4 worm cellular contexts compared by ENCODE assay signal in the genomic region with DNA sequence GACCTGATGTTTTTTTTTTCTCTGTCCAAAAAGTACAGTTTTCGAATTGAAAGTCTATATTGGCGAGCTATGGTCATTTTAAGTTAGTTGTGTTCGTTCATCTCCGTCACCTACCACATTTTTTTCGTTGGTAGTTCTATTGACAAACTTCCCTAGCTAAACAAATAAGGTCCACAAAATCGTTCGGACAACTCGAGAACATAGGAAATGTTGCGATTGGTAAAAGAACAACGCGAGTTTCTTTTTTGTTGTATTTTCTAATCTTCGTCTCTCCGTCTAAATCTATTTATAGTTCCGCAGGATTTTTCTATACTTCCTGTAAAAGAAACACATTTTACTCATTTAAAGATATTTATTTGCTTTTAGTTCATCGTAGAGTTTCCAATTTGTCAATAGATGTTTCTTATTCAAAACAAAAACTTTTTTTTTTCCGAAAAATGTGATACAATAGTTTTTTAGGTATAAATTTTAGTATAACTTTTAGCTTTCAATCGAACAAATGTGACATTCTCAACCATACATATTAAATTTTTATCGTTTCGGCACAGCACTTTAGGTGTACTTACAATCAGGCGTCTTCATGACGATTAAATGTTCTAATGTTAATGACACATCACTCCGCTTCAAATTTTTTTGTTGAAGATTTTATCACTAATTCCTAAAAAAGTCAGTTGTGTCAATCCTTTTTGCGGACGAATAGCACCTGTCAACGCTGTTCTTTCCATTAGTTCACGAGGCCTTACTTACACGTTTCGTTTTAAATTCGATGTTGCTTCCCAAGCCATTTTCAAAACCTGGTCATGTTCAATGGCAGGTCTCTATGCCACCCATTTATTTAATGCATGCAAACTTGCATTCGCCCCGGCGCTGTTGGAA.
A peak's percentile ranks its signal among the peaks of the same experiment; 100 is the strongest.
TF ChIP-seq lines count a peak whose summit lies in the region.

No protein-coding gene starts in this region.

TF ChIP-seq in whole organism, L2 larva, 48 proteins besides CTCF, POLR2A, EP300 and RAD21:
- TF ChIP-seq R02D3.7 (tag; optimal IDR thresholded peaks at IDR 0.05; lab: Kevin White, UChicago) (no peak), fos-1 (tag; optimal IDR thresholded peaks at IDR 0.05; lab: Kevin White, UChicago) (peak; percentile 14), nhr-77 (tag; optimal IDR thresholded peaks at IDR 0.05; lab: Kevin White, UChicago) (no peak), F13H6.1 (tag; optimal IDR thresholded peaks at IDR 0.05; lab: Kevin White, UChicago) (peak; percentile 44), snpc-4 (tag; optimal IDR thresholded peaks at IDR 0.05; lab: Kevin White, UChicago) (no peak), sma-9 (GFP tag; optimal IDR thresholded peaks at IDR 0.05; lab: Kevin White, UChicago) (peak; percentile 8), sma-9 (tag; optimal IDR thresholded peaks at IDR 0.05; lab: Kevin White, UChicago) (no peak)

TF ChIP-seq in whole organism, L3 larva, 47 proteins besides CTCF, POLR2A, EP300 and RAD21:
- no peak for TF ChIP-seq nhr-77 (tag; optimal IDR thresholded peaks at IDR 0.05; lab: Kevin White, UChicago)
- TF ChIP-seq elt-1 (tag; optimal IDR thresholded peaks at IDR 0.05; lab: Kevin White, UChicago), result no peak
- no peak for TF ChIP-seq pqm-1 (tag; optimal IDR thresholded peaks at IDR 0.05; lab: Kevin White, UChicago)
- no peak for TF ChIP-seq nhr-23 (tag; optimal IDR thresholded peaks at IDR 0.05; lab: Kevin White, UChicago)
- peak; percentile 83 for TF ChIP-seq pha-4 (tag; optimal IDR thresholded peaks at IDR 0.05; lab: Kevin White, UChicago)

TF ChIP-seq in whole organism, L4 larva, 104 proteins besides CTCF, POLR2A, EP300 and RAD21 (continues in another document):
- no peak for TF ChIP-seq snpc-1.2 (GFP tag; IDR thresholded peaks at IDR 0.05; lab: Robert Waterston, UW)
- no peak for TF ChIP-seq lin-15B (tag; optimal IDR thresholded peaks at IDR 0.05; lab: Kevin White, UChicago)
- TF ChIP-seq lin-38 (GFP tag; IDR thresholded peaks at IDR 0.05; lab: Robert Waterston, UW), result no peak
- no peak for TF ChIP-seq attf-4 (tag; optimal IDR thresholded peaks at IDR 0.05; lab: Kevin White, UChicago)
- no peak for TF ChIP-seq daf-8 (GFP tag; IDR thresholded peaks at IDR 0.05; lab: Robert Waterston, UW)
- no peak for TF ChIP-seq pha-4 (GFP tag; IDR thresholded peaks at IDR 0.05; lab: Robert Waterston, UW)
- peak; percentile 56 for TF ChIP-seq pha-4 (tag; optimal IDR thresholded peaks at IDR 0.05; lab: Kevin White, UChicago)
- no peak for TF ChIP-seq nhr-111 (GFP tag; optimal IDR thresholded peaks at IDR 0.05; lab: Kevin White, UChicago)
- TF ChIP-seq vab-7 (GFP tag; IDR thresholded peaks at IDR 0.05; lab: Robert Waterston, UW), result no peak
- no peak for TF ChIP-seq nhr-237 (tag; optimal IDR thresholded peaks at IDR 0.05; lab: Kevin White, UChicago)
- no peak for TF ChIP-seq ama-1 (optimal IDR thresholded peaks at IDR 0.05; lab: Kevin White, UChicago)
- no peak for TF ChIP-seq lsy-2 (tag; optimal IDR thresholded peaks at IDR 0.05; lab: Kevin White, UChicago)
- no peak for TF ChIP-seq zag-1 (tag; optimal IDR thresholded peaks at IDR 0.05; lab: Kevin White, UChicago)
- TF ChIP-seq dmd-8 (GFP tag; IDR thresholded peaks at IDR 0.05; lab: Robert Waterston, UW), result no peak
- peak; percentile 72 for TF ChIP-seq php-3 (GFP tag; IDR thresholded peaks at IDR 0.05; lab: Robert Waterston, UW)
- TF ChIP-seq cey-2 (tag; optimal IDR thresholded peaks at IDR 0.05; lab: Kevin White, UChicago; ENCODE audit: borderline replicate concordance, insufficient read depth), result no peak
- no peak for TF ChIP-seq zip-2 (tag; optimal IDR thresholded peaks at IDR 0.05; lab: Kevin White, UChicago)
- no peak for TF ChIP-seq lin-1 (GFP tag; IDR thresholded peaks at IDR 0.05; lab: Robert Waterston, UW)
- TF ChIP-seq dmd-6 (GFP tag; IDR thresholded peaks at IDR 0.05; lab: Robert Waterston, UW), result peak; percentile 61
- TF ChIP-seq egl-27 (tag; optimal IDR thresholded peaks at IDR 0.05; lab: Kevin White, UChicago), result no peak
- peak; percentile 41 for TF ChIP-seq pqm-1 (tag; optimal IDR thresholded peaks at IDR 0.05; lab: Kevin White, UChicago)
- TF ChIP-seq mxl-2 (GFP tag; conservative IDR thresholded peaks at IDR 0.05; lab: Robert Waterston, UW), result no peak
- TF ChIP-seq tag-97 (GFP tag; IDR thresholded peaks at IDR 0.05; lab: Robert Waterston, UW), result no peak
- no peak for TF ChIP-seq ztf-7 (tag; optimal IDR thresholded peaks at IDR 0.05; lab: Kevin White, UChicago)
- TF ChIP-seq lin-29 (GFP tag; IDR thresholded peaks at IDR 0.05; lab: Robert Waterston, UW), result no peak
- TF ChIP-seq F49E8.2 (tag; optimal IDR thresholded peaks at IDR 0.05; lab: Kevin White, UChicago; ENCODE audit: borderline replicate concordance), result no peak
- TF ChIP-seq egl-43 (GFP tag; IDR thresholded peaks at IDR 0.05; lab: Robert Waterston, UW), result no peak
- no peak for TF ChIP-seq D1046.2 (GFP tag; IDR thresholded peaks at IDR 0.05; lab: Robert Waterston, UW)
- no peak for TF ChIP-seq F37D6.2 (tag; optimal IDR thresholded peaks at IDR 0.05; lab: Kevin White, UChicago)
- TF ChIP-seq ctbp-1 (GFP tag; IDR thresholded peaks at IDR 0.05; lab: Robert Waterston, UW), result no peak
- TF ChIP-seq mes-2 (tag; optimal IDR thresholded peaks at IDR 0.05; lab: Kevin White, UChicago; ENCODE audit: poor library complexity, severe bottlenecking), result peak; percentile 11
- no peak for TF ChIP-seq mep-1 (tag; optimal IDR thresholded peaks at IDR 0.05; lab: Kevin White, UChicago)
- no peak for TF ChIP-seq skn-1 (tag; optimal IDR thresholded peaks at IDR 0.05; lab: Kevin White, UChicago)
- TF ChIP-seq spr-3 (GFP tag; optimal IDR thresholded peaks at IDR 0.05; lab: Kevin White, UChicago), result no peak
- peak; percentile 22 for TF ChIP-seq dve-1 (tag; optimal IDR thresholded peaks at IDR 0.05; lab: Kevin White, UChicago; ENCODE audit: insufficient read depth)
- no peak for TF ChIP-seq ceh-82 (tag; optimal IDR thresholded peaks at IDR 0.05; lab: Kevin White, UChicago)
- TF ChIP-seq hif-1 (tag; optimal IDR thresholded peaks at IDR 0.05; lab: Kevin White, UChicago), result no peak

TF ChIP-seq in whole organism, young adult, 124 proteins besides CTCF, POLR2A, EP300 and RAD21:
- no peak for TF ChIP-seq unc-130 (GFP tag; optimal IDR thresholded peaks at IDR 0.05; lab: Kevin White, UChicago)
- no peak for TF ChIP-seq akir-1 (GFP tag; optimal IDR thresholded peaks at IDR 0.05; lab: Kevin White, UChicago)
- TF ChIP-seq attf-5 (GFP tag; optimal IDR thresholded peaks at IDR 0.05; lab: Kevin White, UChicago), result no peak
- TF ChIP-seq rpc-1 (optimal IDR thresholded peaks at IDR 0.05; lab: Kevin White, UChicago), result no peak
- no peak for TF ChIP-seq rpc-1 (tag; optimal IDR thresholded peaks at IDR 0.05; lab: Kevin White, UChicago)
- no peak for TF ChIP-seq him-1 (tag; optimal IDR thresholded peaks at IDR 0.05; lab: Kevin White, UChicago)
- peak in 1 of 2 experiments; percentile 46 for TF ChIP-seq let-607 (tag; optimal IDR thresholded peaks at IDR 0.05; lab: Kevin White, UChicago)
- TF ChIP-seq rcor-1 (GFP tag; IDR thresholded peaks at IDR 0.05; lab: Robert Waterston, UW), result no peak
- TF ChIP-seq atf-7 (tag; optimal IDR thresholded peaks at IDR 0.05; lab: Kevin White, UChicago), result peak; percentile 5
- TF ChIP-seq nfyb-1 (GFP tag; IDR thresholded peaks at IDR 0.05; lab: Robert Waterston, UW), result 0 out of 2 replicates have a peak, but pooled peaks have one; percentile 28
- TF ChIP-seq mel-28 (tag; optimal IDR thresholded peaks at IDR 0.05; lab: Kevin White, UChicago; ENCODE audit: borderline replicate concordance), result no peak
- TF ChIP-seq F55B11.4 (tag; optimal IDR thresholded peaks at IDR 0.05; lab: Kevin White, UChicago; ENCODE audit: borderline replicate concordance, insufficient read depth), result no peak
- TF ChIP-seq ceh-58 (GFP tag; IDR thresholded peaks at IDR 0.05; lab: Robert Waterston, UW), result no peak
- TF ChIP-seq ztf-18 (tag; optimal IDR thresholded peaks at IDR 0.05; lab: Kevin White, UChicago), result no peak
- TF ChIP-seq F52B5.7 (tag; optimal IDR thresholded peaks at IDR 0.05; lab: Kevin White, UChicago), result no peak
- peak; percentile 91 for TF ChIP-seq nhr-80 (tag; optimal IDR thresholded peaks at IDR 0.05; lab: Kevin White, UChicago)
- TF ChIP-seq snpc-1.3 (tag; optimal IDR thresholded peaks at IDR 0.05; lab: Kevin White, UChicago; ENCODE audit: insufficient read depth), result no peak
- no peak for TF ChIP-seq K12H6.12 (tag; optimal IDR thresholded peaks at IDR 0.05; lab: Kevin White, UChicago)
- no peak for TF ChIP-seq B0035.1 (tag; optimal IDR thresholded peaks at IDR 0.05; lab: Kevin White, UChicago)
- TF ChIP-seq F49E8.2 (tag; optimal IDR thresholded peaks at IDR 0.05; lab: Kevin White, UChicago; ENCODE audit: insufficient read depth), result no peak
- no peak for TF ChIP-seq madf-8 (GFP tag; conservative IDR thresholded peaks at IDR 0.05; lab: Robert Waterston, UW)
